Worm (Caenorhabditis elegans) whole organism, L3 larva: ENCODE data around the gene acl-8.

Source experiments
- ceh-16 ChIP-seq: sonication (generic microtip); optimal IDR thresholded peaks from 2 replicates; lab custom pipeline; 2017; ENCODE audit warnings: missing biosample characterization, missing genetic modification characterization
- elt-2 ChIP-seq: sonication (generic microtip); optimal IDR thresholded peaks from 2 replicates; lab custom pipeline; 2016; ENCODE audit warnings: missing genetic modification reagents, mild to moderate bottlenecking, missing genetic modification characterization, missing compliant biosample characterization
- lsy-12 ChIP-seq: sonication (generic microtip); optimal IDR thresholded peaks from 2 replicates; lab custom pipeline; 2016; ENCODE audit warnings: mild to moderate bottlenecking, missing genetic modification characterization, missing compliant biosample characterization
- nhr-28 ChIP-seq: fragments of 150-350 bp; optimal IDR thresholded peaks from 2 replicates; lab custom pipeline; 2014; ENCODE audit warnings: missing biosample characterization, missing genetic modification characterization
- nhr-76 ChIP-seq: fragments of 150-350 bp; sonication (generic microtip); optimal IDR thresholded peaks from 5 replicates; lab custom pipeline; 2014; ENCODE audit warnings: missing biosample characterization, missing genetic modification characterization
- ztf-11 ChIP-seq: fragments of 150-350 bp; optimal IDR thresholded peaks from 2 replicates; lab custom pipeline; 2014; ENCODE audit warnings: missing biosample characterization, missing genetic modification characterization

acl-8 gene

ce11 chrV:6498903-6499302 is 48.2 kb downstream of the acl-8 start, which contains the start of gene W01A11.1:
Gene W01A11.1 (plus strand): TSS chrV:6499224.
- TF ChIP-seq elt-2 (tag; lab: Kevin White, UChicago), result peak; percentile 37
- TF ChIP-seq nhr-28, result no peak
- TF ChIP-seq lsy-12, result no peak
- TF ChIP-seq ceh-16, result no peak
- TF ChIP-seq ztf-11 (tag; lab: Kevin White, UChicago), result no peak
- no peak for TF ChIP-seq nhr-76 (tag; lab: Kevin White, UChicago)
